Fruit fly (Drosophila melanogaster) whole organism: ENCODE measurements around the gene velo.

Experiments used
- CG8478 ChIP-seq: fragments of >200 bp; optimal IDR thresholded peaks from 2 replicates; lab custom pipeline; 2018; ENCODE audit warnings: inconsistent platforms
- Dll ChIP-seq: fragments of >200 bp; optimal IDR thresholded peaks from 2 replicates; lab custom pipeline; 2017
- EcR ChIP-seq, 2 experiments: fragments of >200 bp; optimal IDR thresholded peaks; 2 replicates each; lab custom pipeline; 2017; ENCODE audit warnings: missing biosample characterization in 2 of 2, missing genetic modification characterization in 2 of 2, missing genetic modification reagents in 2 of 2
- pan ChIP-seq: fragments of >200 bp; optimal IDR thresholded peaks from 2 replicates; lab custom pipeline; 2017
- psq ChIP-seq: fragments of >200 bp; optimal IDR thresholded peaks from 2 replicates; lab custom pipeline; 2017
- usp ChIP-seq: fragments of >200 bp; optimal IDR thresholded peaks from 2 replicates; lab custom pipeline; 2017; ENCODE audit warnings: missing biosample characterization, missing genetic modification characterization, mixed read lengths

DNA sequence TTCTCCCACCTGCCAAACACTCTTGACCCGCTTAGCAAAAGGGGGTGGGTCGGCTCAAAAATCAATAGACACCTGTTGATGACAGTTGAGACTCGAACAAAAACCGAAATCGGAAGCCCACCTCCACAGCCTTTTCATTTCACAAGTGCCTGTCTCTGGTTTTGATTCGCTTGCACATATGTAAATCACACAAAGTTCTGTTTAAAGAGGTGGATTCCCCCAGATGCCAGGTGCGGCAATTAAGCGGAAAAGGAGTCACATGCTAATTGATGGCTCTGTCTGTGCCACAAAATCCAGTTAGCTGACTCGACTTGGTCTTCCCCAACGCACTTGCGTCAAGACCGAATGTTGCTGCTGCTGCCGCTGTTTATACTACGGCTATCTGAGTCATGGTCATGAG, 28.0 kb downstream of the velo start:
- TF ChIP-seq usp (GFP tag; lab: Kevin White, UChicago): no peak
- no peak for TF ChIP-seq pan
- no peak for TF ChIP-seq EcR (GFP tag; optimal IDR thresholded peaks at IDR 0.05; lab: Kevin White, UChicago)
- TF ChIP-seq Dll (lab: Kevin White, UChicago): no peak
- no peak for TF ChIP-seq psq (lab: Kevin White, UChicago)
- no peak for TF ChIP-seq CG8478
